Fruit fly (Drosophila melanogaster) whole organism, embryonic: Measurements from ENCODE around the gene Nup358.

Source experiments
- Antp ChIP-seq: fragments of 200-800 bp; sonication (Bioruptor generic); optimal IDR thresholded peaks from 3 replicates; lab custom pipeline; 2016; ENCODE audit warnings: missing biosample characterization, missing genetic modification characterization
- Bteb2 ChIP-seq: fragments of 200-800 bp; sonication (Bioruptor generic); optimal IDR thresholded peaks from 2 replicates; lab custom pipeline; 2016; ENCODE audit warnings: missing biosample characterization, missing genetic modification characterization
- CG10462 ChIP-seq: fragments of 200-800 bp; sonication (Bioruptor generic); optimal IDR thresholded peaks from 2 replicates; lab custom pipeline; 2016; ENCODE audit warnings: missing biosample characterization, missing genetic modification characterization
- CG11398 ChIP-seq: fragments of 200-800 bp; sonication (Bioruptor generic); optimal IDR thresholded peaks from 2 replicates; lab custom pipeline; 2016; ENCODE audit warnings: missing biosample characterization, missing genetic modification characterization
- CG11723 ChIP-seq: fragments of 200-800 bp; sonication (Bioruptor generic); optimal IDR thresholded peaks from 2 replicates; lab custom pipeline; 2017; ENCODE audit warnings: missing biosample characterization, mild to moderate bottlenecking, missing genetic modification characterization
- CG12391 ChIP-seq: fragments of 200-800 bp; sonication (Bioruptor generic); optimal IDR thresholded peaks from 3 replicates; lab custom pipeline; 2018; ENCODE audit warnings: missing biosample characterization, mild to moderate bottlenecking, missing genetic modification characterization, moderate library complexity
- CG12744 ChIP-seq: fragments of 200-800 bp; sonication (Bioruptor generic); optimal IDR thresholded peaks from 2 replicates; lab custom pipeline; 2016; ENCODE audit warnings: missing biosample characterization, missing genetic modification characterization
- CG12769 ChIP-seq: fragments of 200-800 bp; sonication (Bioruptor generic); optimal IDR thresholded peaks from 2 replicates; lab custom pipeline; 2019; ENCODE audit warnings: missing biosample characterization, mild to moderate bottlenecking, missing genetic modification characterization, moderate library complexity
- CG13894 ChIP-seq: fragments of 200-800 bp; sonication (Bioruptor generic); optimal IDR thresholded peaks from 3 replicates; lab custom pipeline; 2018; ENCODE audit warnings: missing biosample characterization, mild to moderate bottlenecking, missing genetic modification characterization, moderate library complexity
- CG14014 ChIP-seq: fragments of 200-800 bp; sonication (Bioruptor generic); IDR thresholded peaks from 2 replicates; pipeline ENCODE4 v1.3.6; 2022; ENCODE audit warnings: missing biosample characterization, missing genetic modification characterization
- CG15601 ChIP-seq: fragments of 200-800 bp; sonication (Bioruptor generic); optimal IDR thresholded peaks from 3 replicates; lab custom pipeline; 2019; ENCODE audit warnings: missing biosample characterization, mild to moderate bottlenecking, missing genetic modification characterization, moderate library complexity
- CG3838 ChIP-seq: fragments of 200-800 bp; sonication (Bioruptor generic); optimal IDR thresholded peaks from 3 replicates; lab custom pipeline; 2016; ENCODE audit warnings: missing biosample characterization, missing genetic modification characterization
- CG6654 ChIP-seq: fragments of 200-800 bp; sonication (Bioruptor generic); optimal IDR thresholded peaks from 2 replicates; lab custom pipeline; 2017; ENCODE audit warnings: missing biosample characterization, mild to moderate bottlenecking, missing genetic modification characterization
- CG7271 ChIP-seq: fragments of 200-800 bp; sonication (Bioruptor generic); optimal IDR thresholded peaks from 2 replicates; lab custom pipeline; 2018; ENCODE audit warnings: missing biosample characterization, mild to moderate bottlenecking, missing genetic modification characterization, moderate library complexity
- CG8359 ChIP-seq: fragments of 200-800 bp; sonication (Bioruptor generic); optimal IDR thresholded peaks from 2 replicates; lab custom pipeline; 2017; ENCODE audit warnings: missing biosample characterization, mild to moderate bottlenecking, missing genetic modification characterization, borderline replicate concordance
- E2f1 ChIP-seq: fragments of 200-800 bp; sonication (Bioruptor generic); IDR thresholded peaks from 2 replicates; pipeline ENCODE4 v1.3.6; 2022; ENCODE audit warnings: missing biosample characterization, missing genetic modification characterization
- Ets65A ChIP-seq: fragments of 200-800 bp; sonication (Bioruptor generic); peaks from one replicate; lab custom pipeline; 2016; ENCODE audit warnings: missing biosample characterization, missing genetic modification characterization
- Fer2 ChIP-seq: fragments of 200-800 bp; sonication (Bioruptor generic); optimal IDR thresholded peaks from 2 replicates; lab custom pipeline; 2018; ENCODE audit warnings: missing biosample characterization, mild to moderate bottlenecking, missing genetic modification characterization, moderate library complexity
- GATAe ChIP-seq: fragments of 200-800 bp; sonication (Bioruptor generic); conservative IDR thresholded peaks from 2 replicates; pipeline ENCODE4 v1.3.6; 2022; ENCODE audit warnings: missing biosample characterization, missing genetic modification characterization
- Gsc ChIP-seq: fragments of 200-800 bp; sonication (Bioruptor generic); IDR thresholded peaks from 2 replicates; pipeline ENCODE4 v1.3.6; 2022; ENCODE audit warnings: missing biosample characterization, missing genetic modification characterization
- HHEX ChIP-seq: fragments of 200-800 bp; sonication (Bioruptor generic); optimal IDR thresholded peaks from 3 replicates; lab custom pipeline; 2017; ENCODE audit warnings: missing biosample characterization, mild to moderate bottlenecking, missing genetic modification characterization, missing genetic modification reagents
- Hr3 ChIP-seq: fragments of 200-800 bp; sonication (Bioruptor generic); optimal IDR thresholded peaks from 3 replicates; lab custom pipeline; 2016; ENCODE audit warnings: missing biosample characterization, missing genetic modification characterization
- Jarid2 ChIP-seq: fragments of 200-800 bp; sonication (Bioruptor generic); optimal IDR thresholded peaks from 3 replicates; lab custom pipeline; 2017; ENCODE audit warnings: mild to moderate bottlenecking, missing biosample characterization, missing genetic modification reagents, missing genetic modification characterization
- NK7.1 ChIP-seq: fragments of 200-800 bp; sonication (Bioruptor generic); optimal IDR thresholded peaks from 3 replicates; lab custom pipeline; 2016; ENCODE audit warnings: missing biosample characterization, missing genetic modification characterization
- Neu2 ChIP-seq: fragments of 200-800 bp; sonication (Bioruptor generic); optimal IDR thresholded peaks from 3 replicates; lab custom pipeline; 2016; ENCODE audit warnings: missing biosample characterization, missing genetic modification characterization, borderline replicate concordance
- Nf-YA ChIP-seq: fragments of 200-800 bp; sonication (Bioruptor generic); IDR thresholded peaks from 2 replicates; pipeline ENCODE4 v1.3.6; 2022; ENCODE audit warnings: missing biosample characterization, missing genetic modification characterization
- Nf-YC ChIP-seq: fragments of 200-800 bp; optimal IDR thresholded peaks from 3 replicates; lab custom pipeline; 2019; ENCODE audit warnings: missing biosample characterization, mild to moderate bottlenecking, missing genetic modification characterization, moderate library complexity
- NfI ChIP-seq: fragments of 200-800 bp; sonication (Bioruptor generic); optimal IDR thresholded peaks from 3 replicates; lab custom pipeline; 2018; ENCODE audit warnings: missing biosample characterization, mild to moderate bottlenecking, missing genetic modification characterization, moderate library complexity
- Opbp ChIP-seq: fragments of 200-800 bp; sonication (Bioruptor generic); IDR thresholded peaks from 3 replicates; pipeline ENCODE4 v1.3.6; 2022; ENCODE audit warnings: missing biosample characterization, missing genetic modification characterization; ENCODE audit not compliant: partially characterized antibody
- Scr ChIP-seq: fragments of 200-800 bp; sonication (Bioruptor generic); IDR thresholded peaks from 2 replicates; pipeline ENCODE4 v1.3.6; 2022; ENCODE audit warnings: missing biosample characterization, missing genetic modification characterization; ENCODE audit not compliant: partially characterized antibody
- Sox100B ChIP-seq: fragments of 200-800 bp; sonication (Bioruptor generic); optimal IDR thresholded peaks from 3 replicates; lab custom pipeline; 2018; ENCODE audit warnings: missing biosample characterization, mild to moderate bottlenecking, missing genetic modification characterization
- Spps ChIP-seq: fragments of 200-800 bp; sonication (Bioruptor generic); optimal IDR thresholded peaks from 2 replicates; lab custom pipeline; 2018; ENCODE audit warnings: missing biosample characterization, mild to moderate bottlenecking, missing genetic modification characterization
- Ssrp ChIP-seq: fragments of 200-800 bp; sonication (Bioruptor generic); optimal IDR thresholded peaks from 2 replicates; lab custom pipeline; 2018; ENCODE audit warnings: missing biosample characterization, mild to moderate bottlenecking, missing genetic modification characterization, moderate library complexity
- Usf ChIP-seq: fragments of 200-800 bp; sonication (Bioruptor generic); optimal IDR thresholded peaks from 2 replicates; lab custom pipeline; 2017; ENCODE audit warnings: missing genotype, missing biosample characterization, missing genetic modification characterization
- ac ChIP-seq: fragments of 200-800 bp; sonication (Bioruptor generic); optimal IDR thresholded peaks from 3 replicates; lab custom pipeline; 2017; ENCODE audit warnings: missing biosample characterization, mild to moderate bottlenecking, missing genetic modification characterization
- ase ChIP-seq: fragments of 200-800 bp; sonication (Bioruptor generic); IDR thresholded peaks from 3 replicates; pipeline ENCODE4 v1.3.6; 2022; ENCODE audit warnings: missing biosample characterization, missing genetic modification characterization
- az2 ChIP-seq: fragments of 200-800 bp; sonication (Bioruptor generic); optimal IDR thresholded peaks from 3 replicates; lab custom pipeline; 2016; ENCODE audit warnings: missing biosample characterization, missing genetic modification characterization
- chinmo ChIP-seq: fragments of 200-800 bp; sonication (Bioruptor generic); IDR thresholded peaks from 4 replicates; pipeline ENCODE4 v1.3.6; 2022; ENCODE audit warnings: missing biosample characterization, missing genetic modification characterization; ENCODE audit not compliant: partially characterized antibody
- chn ChIP-seq: fragments of 200-800 bp; sonication (Bioruptor generic); optimal IDR thresholded peaks from 2 replicates; lab custom pipeline; 2016; ENCODE audit warnings: missing biosample characterization, missing genetic modification characterization
- crc ChIP-seq: fragments of 200-800 bp; sonication (Bioruptor generic); optimal IDR thresholded peaks from 2 replicates; lab custom pipeline; 2016; ENCODE audit warnings: missing biosample characterization, missing genetic modification characterization
- fd3F ChIP-seq: fragments of 200-800 bp; sonication (Bioruptor generic); optimal IDR thresholded peaks from 2 replicates; lab custom pipeline; 2018; ENCODE audit warnings: missing biosample characterization, mild to moderate bottlenecking, missing genetic modification characterization, moderate library complexity
- gro ChIP-seq: fragments of 200-800 bp; sonication (Bioruptor generic); optimal IDR thresholded peaks from 2 replicates; lab custom pipeline; 2016; ENCODE audit warnings: missing biosample characterization, missing genetic modification characterization
- hth ChIP-seq: fragments of >200 bp; optimal IDR thresholded peaks from 2 replicates; lab custom pipeline; 2017; ENCODE audit warnings: inconsistent platforms
- jumu ChIP-seq: fragments of 200-800 bp; sonication (Bioruptor generic); optimal IDR thresholded peaks from 3 replicates; lab custom pipeline; 2016; ENCODE audit warnings: missing biosample characterization, missing genetic modification characterization
- klu ChIP-seq: fragments of 200-800 bp; sonication (Bioruptor generic); IDR thresholded peaks from 2 replicates; pipeline ENCODE4 v1.3.6; 2022; ENCODE audit warnings: missing biosample characterization, missing genetic modification characterization
- mam ChIP-seq: fragments of 200-800 bp; sonication (Bioruptor generic); optimal IDR thresholded peaks from 3 replicates; lab custom pipeline; 2016; ENCODE audit warnings: missing biosample characterization, missing genetic modification characterization
- rib ChIP-seq: fragments of 200-800 bp; sonication (Bioruptor generic); IDR thresholded peaks from 2 replicates; pipeline ENCODE4 v1.3.6; 2022; ENCODE audit warnings: missing biosample characterization, missing genetic modification characterization
- ttk ChIP-seq: fragments of 200-800 bp; sonication (Bioruptor generic); IDR thresholded peaks from 2 replicates; pipeline ENCODE4 v2.1.2; 2022; ENCODE audit warnings: missing biosample characterization, missing genetic modification characterization
- unpg ChIP-seq: fragments of 200-800 bp; sonication (Bioruptor generic); optimal IDR thresholded peaks from 3 replicates; lab custom pipeline; 2018; ENCODE audit warnings: missing biosample characterization, mild to moderate bottlenecking, missing genetic modification characterization, moderate library complexity
- yki ChIP-seq: fragments of >200 bp; optimal IDR thresholded peaks from 3 replicates; lab custom pipeline; 2018
- zfh1 ChIP-seq: fragments of 200-800 bp; sonication (Bioruptor generic); IDR thresholded peaks from 3 replicates; pipeline ENCODE4 v1.3.6; 2022; ENCODE audit warnings: missing biosample characterization, missing genetic modification characterization

Nup358 gene

dm6 chr3R:25207405-25208003, 41.6 kb upstream of the Nup358 start (continued):
- TF ChIP-seq Ssrp (tag; lab: Kevin White, UChicago): peak; percentile 75
- TF ChIP-seq CG12391 (tag; lab: Kevin White, UChicago): peak; percentile 84
- no peak for TF ChIP-seq Opbp (GFP tag; lab: Robert Waterston, UW)
- peak; percentile 73 for TF ChIP-seq CG15601 (tag; lab: Kevin White, UChicago)
- peak; percentile 75 for TF ChIP-seq az2 (GFP tag; lab: Kevin White, UChicago)
- peak; percentile 75 for TF ChIP-seq zfh1
- peak; percentile 64 for TF ChIP-seq fd3F
- TF ChIP-seq chn (GFP tag; lab: Kevin White, UChicago): peak; percentile 33
- TF ChIP-seq CG3838: no peak
- TF ChIP-seq Jarid2 (GFP tag; lab: Kevin White, UChicago): no peak
- peak; percentile 63 for TF ChIP-seq HHEX (GFP tag; lab: Kevin White, UChicago)
- peak; percentile 83 for TF ChIP-seq Sox100B (GFP tag; lab: Kevin White, UChicago)
- no peak for TF ChIP-seq gro (GFP tag; lab: Kevin White, UChicago)
- no peak for TF ChIP-seq hth (lab: Kevin White, UChicago)
- no peak for TF ChIP-seq chinmo (GFP tag; lab: Robert Waterston, UW)
- TF ChIP-seq Scr (GFP tag; lab: Robert Waterston, UW): no peak
- no peak for TF ChIP-seq crc (GFP tag; lab: Kevin White, UChicago)
- no peak for TF ChIP-seq Bteb2 (GFP tag; lab: Kevin White, UChicago)
- TF ChIP-seq Neu2 (GFP tag; lab: Kevin White, UChicago): no peak
- TF ChIP-seq ttk: peak; percentile 67
- TF ChIP-seq GATAe (GFP tag; lab: Robert Waterston, UW): no peak
- no peak for TF ChIP-seq Usf (GFP tag; lab: Kevin White, UChicago)
- no peak for TF ChIP-seq klu
- TF ChIP-seq mam: peak; percentile 36
- TF ChIP-seq CG7271 (tag; lab: Kevin White, UChicago): no peak
- TF ChIP-seq jumu (GFP tag; lab: Kevin White, UChicago): peak; percentile 18
- TF ChIP-seq Nf-YC: peak; percentile 41
- peak; percentile 27 for TF ChIP-seq CG12769 (tag; lab: Kevin White, UChicago)
- TF ChIP-seq CG13894: no peak
- TF ChIP-seq Fer2 (tag; lab: Kevin White, UChicago): peak; percentile 19
- peak; percentile 86 for TF ChIP-seq unpg (GFP tag; lab: Kevin White, UChicago)
- peak; percentile 49 for TF ChIP-seq CG6654 (GFP tag; lab: Kevin White, UChicago)
- peak; percentile 72 for TF ChIP-seq NfI (GFP tag; lab: Kevin White, UChicago)
- TF ChIP-seq CG12744 (GFP tag; lab: Kevin White, UChicago): peak; percentile 30
- no peak for TF ChIP-seq Gsc (GFP tag; lab: Robert Waterston, UW)
- peak; percentile 63; the same call in 1 of the 2 replicates for TF ChIP-seq CG14014 (GFP tag; lab: Robert Waterston, UW)
- peak; percentile 61 for TF ChIP-seq CG11723 (GFP tag; lab: Kevin White, UChicago)
- TF ChIP-seq CG10462 (GFP tag; lab: Kevin White, UChicago): peak; percentile 12
- TF ChIP-seq Antp: peak; percentile 23
- TF ChIP-seq E2f1 (GFP tag; lab: Robert Waterston, UW): peak; percentile 53
- TF ChIP-seq Nf-YA (GFP tag; lab: Robert Waterston, UW): peak; percentile 39; the same call in 1 of the 2 replicates
- TF ChIP-seq CG8359: peak; percentile 40
- TF ChIP-seq ase (GFP tag; lab: Robert Waterston, UW): peak; percentile 61
- peak; percentile 18 for TF ChIP-seq ac (GFP tag; lab: Kevin White, UChicago)
- TF ChIP-seq Ets65A (GFP tag; lab: Kevin White, UChicago): peak; percentile 93
- TF ChIP-seq Hr3 (GFP tag; lab: Kevin White, UChicago): peak; percentile 57
- no peak for TF ChIP-seq NK7.1 (GFP tag; lab: Kevin White, UChicago)
- TF ChIP-seq yki: no peak
- no peak for TF ChIP-seq rib (GFP tag; lab: Robert Waterston, UW)
- no peak for TF ChIP-seq CG11398 (GFP tag; lab: Kevin White, UChicago)
- TF ChIP-seq Spps (tag; lab: Kevin White, UChicago): peak; percentile 39
